Worm (Caenorhabditis elegans) whole organism, L4 larva: ENCODE data around the gene F41G3.6.
A peak's percentile ranks its signal among the peaks of the same experiment; 100 is the strongest.

Experiments used
- F26F4.8 ChIP-seq: fragments of 200-800 bp; sonication (Bioruptor generic); conservative IDR thresholded peaks from 2 replicates; pipeline ENCODE4 v1.3.6; 2022; ENCODE audit warnings: missing genetic modification characterization, missing compliant biosample characterization
- R02D3.7 ChIP-seq: fragments of 150-350 bp; sonication (generic microtip); optimal IDR thresholded peaks from 3 replicates; lab custom pipeline; 2014; ENCODE audit warnings: missing biosample characterization, missing genetic modification characterization
- T20F7.1 ChIP-seq: fragments of 200-800 bp; sonication (Bioruptor generic); optimal IDR thresholded peaks from 2 replicates; lab custom pipeline; 2018; ENCODE audit warnings: mild to moderate bottlenecking, missing genetic modification characterization, missing compliant biosample characterization
- Y105C5A.15 ChIP-seq: fragments of 200-800 bp; sonication (Bioruptor generic); IDR thresholded peaks from 2 replicates; pipeline ENCODE4 v1.3.6; 2022; ENCODE audit warnings: missing genetic modification characterization, missing compliant biosample characterization
- Y48G9A.11 ChIP-seq: fragments of 200-800 bp; sonication (Bioruptor generic); IDR thresholded peaks from 2 replicates; pipeline ENCODE4 v1.3.6; 2022; ENCODE audit warnings: missing genetic modification reagents, missing genetic modification characterization, missing compliant biosample characterization
- Y75B8A.6 ChIP-seq: fragments of 200-800 bp; sonication (Bioruptor generic); IDR thresholded peaks from 2 replicates; pipeline ENCODE4 v1.3.6; 2022; ENCODE audit warnings: missing genetic modification reagents, missing genetic modification characterization, missing compliant biosample characterization
- ama-1 ChIP-seq: fragments of 150-350 bp; optimal IDR thresholded peaks from 2 replicates; lab custom pipeline; 2014; ENCODE audit warnings: inconsistent platforms, mixed read lengths
- attf-4 ChIP-seq: sonication (generic microtip); optimal IDR thresholded peaks from 3 replicates; lab custom pipeline; 2017; ENCODE audit warnings: missing biosample characterization, missing genetic modification characterization
- ceh-20 ChIP-seq: fragments of 200-800 bp; sonication (Bioruptor generic); IDR thresholded peaks from 2 replicates; pipeline ENCODE4 v1.3.6; 2022; ENCODE audit warnings: missing genetic modification reagents, missing genetic modification characterization, missing compliant biosample characterization
- ceh-32 ChIP-seq: sonication (generic microtip); optimal IDR thresholded peaks from 2 replicates; lab custom pipeline; 2016; ENCODE audit warnings: mild to moderate bottlenecking, missing genetic modification characterization, missing compliant biosample characterization; ENCODE audit not compliant: poor library complexity
- ceh-62 ChIP-seq: sonication (generic microtip); optimal IDR thresholded peaks from 2 replicates; lab custom pipeline; 2017; ENCODE audit warnings: missing biosample characterization, missing genetic modification characterization
- cey-2 ChIP-seq: sonication (generic microtip); optimal IDR thresholded peaks from 3 replicates; lab custom pipeline; 2017; ENCODE audit warnings: missing genetic modification characterization, mild to moderate bottlenecking, missing compliant biosample characterization, antibody characterized with exemption, borderline replicate concordance; ENCODE audit not compliant: insufficient read depth
- ctbp-1 ChIP-seq: fragments of 200-800 bp; sonication (Bioruptor generic); IDR thresholded peaks from 2 replicates; pipeline ENCODE4 v1.3.6; 2022; ENCODE audit warnings: missing genetic modification reagents, missing genetic modification characterization, missing compliant biosample characterization
- daf-16 ChIP-seq, 3 experiments: sonication (generic microtip); optimal IDR thresholded peaks; 2 replicates each; lab custom pipeline; 2016 to 2017; ENCODE audit warnings: missing genetic modification characterization in 3 of 3, missing genetic modification reagents in 3 of 3, mild to moderate bottlenecking in 2 of 3, missing compliant biosample characterization in 2 of 3, missing biosample characterization in 1 of 3, moderate library complexity in 1 of 3
- dmd-6 ChIP-seq: fragments of 200-800 bp; sonication (Bioruptor generic); IDR thresholded peaks from 2 replicates; pipeline ENCODE4 v1.3.6; 2022; ENCODE audit warnings: missing genetic modification reagents, missing genetic modification characterization, missing compliant biosample characterization
- dmd-8 ChIP-seq: fragments of 200-800 bp; sonication (Bioruptor generic); IDR thresholded peaks from 2 replicates; pipeline ENCODE4 v1.3.6; 2022; ENCODE audit warnings: missing genetic modification characterization, missing compliant biosample characterization
- duxl-1 ChIP-seq: sonication (generic microtip); optimal IDR thresholded peaks from 2 replicates; lab custom pipeline; 2016; ENCODE audit warnings: mild to moderate bottlenecking, missing genetic modification characterization, moderate library complexity, missing compliant biosample characterization; ENCODE audit not compliant: poor library complexity
- dve-1 ChIP-seq: sonication (generic microtip); optimal IDR thresholded peaks from 2 replicates; lab custom pipeline; 2017; ENCODE audit warnings: antibody characterized with exemption, mild to moderate bottlenecking, missing genetic modification characterization, missing compliant biosample characterization; ENCODE audit not compliant: insufficient read depth
- fkh-10 ChIP-seq: fragments of 150-350 bp; optimal IDR thresholded peaks from 2 replicates; lab custom pipeline; 2014; ENCODE audit warnings: missing biosample characterization, missing genetic modification reagents, missing genetic modification characterization
- hlh-11 ChIP-seq: fragments of 200-800 bp; sonication (Bioruptor generic); optimal IDR thresholded peaks from 2 replicates; lab custom pipeline; 2018; ENCODE audit warnings: mild to moderate bottlenecking, missing genetic modification characterization, missing compliant biosample characterization
- hlh-30 ChIP-seq: sonication (generic microtip); optimal IDR thresholded peaks from 2 replicates; lab custom pipeline; 2017; ENCODE audit warnings: antibody characterized with exemption, mild to moderate bottlenecking, missing genetic modification characterization, missing compliant biosample characterization; ENCODE audit not compliant: insufficient read depth
- lin-1 ChIP-seq: fragments of 200-800 bp; sonication (Bioruptor generic); IDR thresholded peaks from 2 replicates; pipeline ENCODE4 v1.3.6; 2022; ENCODE audit warnings: missing genetic modification reagents, missing genetic modification characterization, missing compliant biosample characterization
- lin-13 ChIP-seq: fragments of 150-350 bp; optimal IDR thresholded peaks from 2 replicates; lab custom pipeline; 2014; ENCODE audit warnings: missing biosample characterization, missing genetic modification reagents, missing genetic modification characterization
- lin-15B ChIP-seq: fragments of 150-350 bp; sonication (generic microtip); optimal IDR thresholded peaks from 3 replicates; lab custom pipeline; 2014; ENCODE audit warnings: missing biosample characterization, missing genetic modification characterization
- lin-38 ChIP-seq: fragments of 200-800 bp; sonication (Bioruptor generic); IDR thresholded peaks from 2 replicates; pipeline ENCODE4 v1.3.6; 2022; ENCODE audit warnings: missing genetic modification reagents, missing genetic modification characterization, missing compliant biosample characterization
- lir-3 ChIP-seq: sonication (generic microtip); optimal IDR thresholded peaks from 2 replicates; lab custom pipeline; 2016; ENCODE audit warnings: mild to moderate bottlenecking, missing genetic modification characterization, missing compliant biosample characterization
- lsy-2 ChIP-seq, 2 experiments: fragments of 150-350 bp in 1 of 2; sonication (generic microtip) in 1 of 2; optimal IDR thresholded peaks; 2 replicates each; lab custom pipeline; 2014 to 2017; ENCODE audit warnings: missing biosample characterization in 2 of 2, missing genetic modification characterization in 2 of 2
- madf-5 ChIP-seq, 2 experiments: fragments of 200-800 bp; sonication (Bioruptor generic); IDR thresholded peaks; 2 replicates each; pipeline ENCODE4 v1.3.6; 2022; ENCODE audit warnings: missing compliant biosample characterization in 2 of 2, missing genetic modification characterization in 2 of 2
- mep-1 ChIP-seq: fragments of 150-350 bp; sonication (generic microtip); optimal IDR thresholded peaks from 3 replicates; lab custom pipeline; 2014; ENCODE audit warnings: missing biosample characterization, missing genetic modification characterization
- mxl-3 ChIP-seq: fragments of 200-800 bp; sonication (Bioruptor generic); optimal IDR thresholded peaks from 2 replicates; lab custom pipeline; 2018; ENCODE audit warnings: mild to moderate bottlenecking, missing genetic modification characterization, missing compliant biosample characterization
- nhr-102 ChIP-seq: sonication (generic microtip); optimal IDR thresholded peaks from 2 replicates; lab custom pipeline; 2016; ENCODE audit warnings: mild to moderate bottlenecking, missing genetic modification characterization, moderate library complexity, missing compliant biosample characterization
- nhr-11 ChIP-seq: fragments of 150-350 bp; optimal IDR thresholded peaks from 2 replicates; lab custom pipeline; 2014; ENCODE audit warnings: missing biosample characterization, missing genetic modification characterization
- nhr-111 ChIP-seq: fragments of 200-800 bp; sonication (Bioruptor generic); optimal IDR thresholded peaks from 2 replicates; lab custom pipeline; 2018; ENCODE audit warnings: mild to moderate bottlenecking, missing genetic modification characterization, missing compliant biosample characterization
- nhr-25 ChIP-seq: sonication (generic microtip); optimal IDR thresholded peaks from 2 replicates; lab custom pipeline; 2017; ENCODE audit warnings: missing genetic modification characterization, mild to moderate bottlenecking, missing compliant biosample characterization, antibody characterized with exemption, moderate library complexity, borderline replicate concordance; ENCODE audit not compliant: insufficient read depth
- nhr-41 ChIP-seq: fragments of 200-800 bp; sonication (Bioruptor generic); IDR thresholded peaks from 2 replicates; pipeline ENCODE4 v1.3.6; 2022; ENCODE audit warnings: missing genetic modification reagents, missing genetic modification characterization, missing compliant biosample characterization
- nhr-6 ChIP-seq: fragments of 150-350 bp; optimal IDR thresholded peaks from 2 replicates; lab custom pipeline; 2014; ENCODE audit warnings: missing biosample characterization, missing genetic modification characterization
- pqm-1 ChIP-seq: sonication (generic microtip); optimal IDR thresholded peaks from 2 replicates; lab custom pipeline; 2017; ENCODE audit warnings: missing biosample characterization, missing genetic modification characterization
- rbr-2 ChIP-seq: sonication (generic microtip); optimal IDR thresholded peaks from 2 replicates; lab custom pipeline; 2016; ENCODE audit warnings: missing genotype, missing genetic modification characterization, missing compliant biosample characterization
- saeg-2 ChIP-seq: fragments of 200-800 bp; sonication (Bioruptor generic); IDR thresholded peaks from 2 replicates; pipeline ENCODE4 v1.3.6; 2022; ENCODE audit warnings: missing genetic modification reagents, missing genetic modification characterization, missing compliant biosample characterization
- snpc-4 ChIP-seq: fragments of 150-350 bp; optimal IDR thresholded peaks from 2 replicates; lab custom pipeline; 2014; ENCODE audit warnings: missing biosample characterization, missing genetic modification characterization
- tra-1 ChIP-seq: fragments of 200-800 bp; sonication (Bioruptor generic); IDR thresholded peaks from 2 replicates; pipeline ENCODE4 v1.3.6; 2022; ENCODE audit warnings: missing genetic modification reagents, missing genetic modification characterization, missing compliant biosample characterization
- unc-130 ChIP-seq: sonication (generic microtip); optimal IDR thresholded peaks from 2 replicates; lab custom pipeline; 2016; ENCODE audit warnings: missing genetic modification reagents, missing genetic modification characterization, missing compliant biosample characterization
- unc-62 ChIP-seq, 3 experiments: fragments of 150-350 bp in 1 of 3; sonication (generic microtip); optimal IDR thresholded peaks in 2 of 3; peaks in 1 of 3; 1 replicate in 1 of 3; 2 replicates in 2 of 3; lab custom pipeline; 2014 to 2017; ENCODE audit warnings: missing biosample characterization in 3 of 3, missing genetic modification characterization in 3 of 3, missing genetic modification reagents in 3 of 3, missing genotype in 1 of 3
- vab-7 ChIP-seq: fragments of 200-800 bp; sonication (Bioruptor generic); IDR thresholded peaks from 2 replicates; pipeline ENCODE4 v1.3.6; 2022; ENCODE audit warnings: missing genetic modification reagents, missing genetic modification characterization, missing compliant biosample characterization
- zfp-3 ChIP-seq: fragments of 200-800 bp; sonication (Bioruptor generic); conservative IDR thresholded peaks from 2 replicates; pipeline ENCODE4 v1.3.6; 2022; ENCODE audit warnings: missing genetic modification reagents, missing genetic modification characterization, missing compliant biosample characterization
- zip-2 ChIP-seq: fragments of 150-350 bp; optimal IDR thresholded peaks from 2 replicates; lab custom pipeline; 2014; ENCODE audit warnings: missing biosample characterization, missing genetic modification characterization
- ztf-11 ChIP-seq: fragments of 150-350 bp; optimal IDR thresholded peaks from 2 replicates; lab custom pipeline; 2014; ENCODE audit warnings: missing biosample characterization, missing genetic modification characterization

F41G3.6 gene

ce11 chrII:6701497-6701896, 41.2 kb upstream of the F41G3.6 start, which contains the start of gene C18H9.6 (continued):
- TF ChIP-seq nhr-25 (tag; lab: Kevin White, UChicago): no peak
- TF ChIP-seq nhr-41 (GFP tag; lab: Robert Waterston, UW): no peak
- no peak for TF ChIP-seq F26F4.8
- no peak for TF ChIP-seq cey-2
- TF ChIP-seq madf-5 (GFP tag; IDR thresholded peaks at IDR 0.05; lab: Robert Waterston, UW): no peak
- TF ChIP-seq attf-4 (tag; lab: Kevin White, UChicago): no peak
- TF ChIP-seq T20F7.1 (GFP tag; lab: Kevin White, UChicago): peak; percentile 1
- no peak for TF ChIP-seq ama-1
- TF ChIP-seq snpc-4 (tag; lab: Kevin White, UChicago): no peak
- TF ChIP-seq ztf-11 (tag; lab: Kevin White, UChicago): no peak
- TF ChIP-seq dve-1 (tag; lab: Kevin White, UChicago): peak; percentile 80
- TF ChIP-seq mep-1 (tag; lab: Kevin White, UChicago): no peak
- TF ChIP-seq nhr-6: no peak
- TF ChIP-seq zfp-3 (GFP tag; lab: Robert Waterston, UW): no peak
- TF ChIP-seq, all 104 proteins: peak for 9

ce11 chrII:6705593-6706228, 37.0 kb upstream of the F41G3.6 start, which contains the start of gene rpy-1:
TSS of gene rpy-1 (minus strand) at chrII:6705643.
- TF ChIP-seq Y48G9A.11 (GFP tag; lab: Robert Waterston, UW): no peak
- TF ChIP-seq dmd-6 (GFP tag; lab: Robert Waterston, UW): no peak
- no peak for TF ChIP-seq unc-130 (GFP tag; lab: Kevin White, UChicago)
- 0 out of 2 replicates have a peak, but pooled peaks have one; percentile 28 for TF ChIP-seq ceh-20 (GFP tag; lab: Robert Waterston, UW)
- no peak for TF ChIP-seq duxl-1 (tag; lab: Kevin White, UChicago)
- TF ChIP-seq fkh-10 (GFP tag; lab: Kevin White, UChicago): no peak
- peak in 1 of 2 experiments; percentile 29 for TF ChIP-seq lsy-2 (tag; optimal IDR thresholded peaks at IDR 0.05; lab: Kevin White, UChicago)
- TF ChIP-seq saeg-2 (GFP tag; lab: Robert Waterston, UW): no peak
- TF ChIP-seq lin-13 (GFP tag; lab: Kevin White, UChicago): no peak
- TF ChIP-seq zip-2 (tag; lab: Kevin White, UChicago): no peak
- TF ChIP-seq daf-16 (GFP tag; optimal IDR thresholded peaks at IDR 0.05; lab: Kevin White, UChicago): peak in 1 of 2 experiments; percentile 87
- TF ChIP-seq daf-16 (tag; optimal IDR thresholded peaks at IDR 0.05; lab: Kevin White, UChicago): no peak
- no peak for TF ChIP-seq lin-15B
- TF ChIP-seq mxl-3 (GFP tag; lab: Kevin White, UChicago): no peak
- no peak for TF ChIP-seq ceh-62 (tag; lab: Kevin White, UChicago)
- peak; percentile 9 for TF ChIP-seq hlh-11
- TF ChIP-seq tra-1 (GFP tag; lab: Robert Waterston, UW): no peak
- TF ChIP-seq Y105C5A.15: no peak
- TF ChIP-seq Y75B8A.6 (GFP tag; lab: Robert Waterston, UW): no peak
- no peak for TF ChIP-seq lir-3
- TF ChIP-seq ctbp-1: no peak
- TF ChIP-seq nhr-25 (tag; lab: Kevin White, UChicago): no peak
- peak; percentile 20 for TF ChIP-seq hlh-30
- no peak for TF ChIP-seq nhr-41 (GFP tag; lab: Robert Waterston, UW)
- no peak for TF ChIP-seq R02D3.7
- TF ChIP-seq lin-38 (GFP tag; lab: Robert Waterston, UW): no peak
- TF ChIP-seq pqm-1: no peak
- TF ChIP-seq rbr-2 (tag; lab: Kevin White, UChicago): no peak
- TF ChIP-seq lin-1 (GFP tag; lab: Robert Waterston, UW): no peak
- TF ChIP-seq nhr-111 (GFP tag; lab: Kevin White, UChicago): no peak
- no peak for TF ChIP-seq nhr-102 (tag; lab: Kevin White, UChicago)
- TF ChIP-seq vab-7 (GFP tag; lab: Robert Waterston, UW): no peak
- peak; percentile 43 for TF ChIP-seq nhr-11 (tag; lab: Kevin White, UChicago)
- TF ChIP-seq ceh-32 (tag; lab: Kevin White, UChicago): no peak
- peak in 1 of 2 experiments; percentile 97 for TF ChIP-seq unc-62 (GFP tag; optimal IDR thresholded peaks at IDR 0.05 in 1 of 2; lab: Kevin White, UChicago)
- TF ChIP-seq unc-62 (tag; optimal IDR thresholded peaks at IDR 0.05; lab: Kevin White, UChicago): no peak
- no peak for TF ChIP-seq dmd-8 (GFP tag; lab: Robert Waterston, UW)
- TF ChIP-seq ama-1: no peak
